Fruit fly (Drosophila melanogaster): ENCODE results near the gene vnd.

dm6 chrX:647056-647627 is 65.2 kb downstream of the vnd start, which contains the start of gene Roc1a:
- TF ChIP-seq Ets96B (tag; optimal IDR thresholded peaks at IDR 0.05) = no peak
- 0 out of 3 replicates have a peak, but pooled peaks have one; percentile 4 for TF ChIP-seq eg (GFP tag; IDR thresholded peaks at IDR 0.05)

Measured in whole organism, prepupa.